Fruit fly (Drosophila melanogaster) whole organism, embryonic: ENCODE data around the gene CG42540.

Experiments used
- Asciz ChIP-seq: fragments of 200-800 bp; sonication (Bioruptor generic); optimal IDR thresholded peaks from 2 replicates; lab custom pipeline; 2017; ENCODE audit warnings: missing biosample characterization, mild to moderate bottlenecking, missing genetic modification characterization, missing genetic modification reagents
- B-H2 ChIP-seq: fragments of 200-800 bp; sonication (Bioruptor generic); optimal IDR thresholded peaks from 2 replicates; lab custom pipeline; 2018; ENCODE audit warnings: missing biosample characterization, mild to moderate bottlenecking, missing genetic modification characterization
- CG10267 ChIP-seq: fragments of 200-800 bp; sonication (Bioruptor generic); optimal IDR thresholded peaks from 2 replicates; lab custom pipeline; 2018; ENCODE audit warnings: missing biosample characterization, mild to moderate bottlenecking, missing genetic modification characterization, moderate library complexity
- CG12744 ChIP-seq: fragments of 200-800 bp; sonication (Bioruptor generic); optimal IDR thresholded peaks from 2 replicates; lab custom pipeline; 2016; ENCODE audit warnings: missing biosample characterization, missing genetic modification characterization
- CG14667 ChIP-seq: fragments of 200-800 bp; sonication (Bioruptor generic); IDR thresholded peaks from 2 replicates; pipeline ENCODE4 v1.3.6; 2022; ENCODE audit warnings: missing biosample characterization, missing genetic modification characterization
- CG14710 ChIP-seq: fragments of 200-800 bp; sonication (Bioruptor generic); optimal IDR thresholded peaks from 3 replicates; lab custom pipeline; 2019; ENCODE audit warnings: missing biosample characterization, mild to moderate bottlenecking, missing genetic modification characterization, moderate library complexity
- CG15011 ChIP-seq: fragments of 200-800 bp; sonication (Bioruptor generic); optimal IDR thresholded peaks from 3 replicates; lab custom pipeline; 2018; ENCODE audit warnings: missing biosample characterization, mild to moderate bottlenecking, missing genetic modification characterization
- CG1647 ChIP-seq: fragments of 200-800 bp; sonication (Bioruptor generic); optimal IDR thresholded peaks from 3 replicates; lab custom pipeline; 2016; ENCODE audit warnings: missing biosample characterization, missing genetic modification characterization
- CG16813 ChIP-seq: fragments of 200-800 bp; sonication (Bioruptor generic); IDR thresholded peaks from 3 replicates; pipeline ENCODE4 v1.3.6; 2022; ENCODE audit warnings: missing biosample characterization, missing genetic modification characterization; ENCODE audit not compliant: partially characterized antibody
- CG17802 ChIP-seq: fragments of 200-800 bp; sonication (Bioruptor generic); optimal IDR thresholded peaks from 2 replicates; lab custom pipeline; 2018; ENCODE audit warnings: missing biosample characterization, mild to moderate bottlenecking, missing genetic modification characterization, moderate library complexity
- CG17829 ChIP-seq: fragments of 200-800 bp; optimal IDR thresholded peaks from 2 replicates; lab custom pipeline; 2019; ENCODE audit warnings: missing biosample characterization, mild to moderate bottlenecking, missing genetic modification characterization, moderate library complexity
- CG18764 ChIP-seq: fragments of 200-800 bp; sonication (Bioruptor generic); optimal IDR thresholded peaks from 3 replicates; lab custom pipeline; 2016; ENCODE audit warnings: missing biosample characterization, missing genetic modification characterization
- CG2120 ChIP-seq: fragments of 200-800 bp; sonication (Bioruptor generic); optimal IDR thresholded peaks from 3 replicates; lab custom pipeline; 2016; ENCODE audit warnings: missing biosample characterization, missing genetic modification characterization
- CG2712 ChIP-seq: fragments of 200-800 bp; optimal IDR thresholded peaks from 3 replicates; lab custom pipeline; 2019; ENCODE audit warnings: missing biosample characterization, mild to moderate bottlenecking, missing genetic modification characterization, moderate library complexity
- CG3407 ChIP-seq: fragments of 200-800 bp; sonication (Bioruptor generic); optimal IDR thresholded peaks from 2 replicates; lab custom pipeline; 2018; ENCODE audit warnings: missing biosample characterization, mild to moderate bottlenecking, missing genetic modification characterization
- CG43689 ChIP-seq: fragments of 200-800 bp; sonication (Bioruptor generic); IDR thresholded peaks from 2 replicates; pipeline ENCODE4 v1.3.6; 2022; ENCODE audit warnings: missing biosample characterization, missing genetic modification characterization
- CG4424 ChIP-seq: fragments of 200-800 bp; sonication (Bioruptor generic); optimal IDR thresholded peaks from 3 replicates; lab custom pipeline; 2016; ENCODE audit warnings: missing biosample characterization, missing genetic modification characterization
- CG6683 ChIP-seq: fragments of 200-800 bp; sonication (Bioruptor generic); optimal IDR thresholded peaks from 2 replicates; lab custom pipeline; 2017; ENCODE audit warnings: missing biosample characterization, mild to moderate bottlenecking, missing genetic modification characterization, missing genetic modification reagents
- CG6689 ChIP-seq: fragments of 200-800 bp; sonication (Bioruptor generic); IDR thresholded peaks from 2 replicates; pipeline ENCODE4 v1.3.6; 2022; ENCODE audit warnings: missing biosample characterization, missing genetic modification characterization
- CG7745 ChIP-seq: fragments of 200-800 bp; sonication (Bioruptor generic); optimal IDR thresholded peaks from 2 replicates; lab custom pipeline; 2018; ENCODE audit warnings: missing biosample characterization, mild to moderate bottlenecking, missing genetic modification characterization, moderate library complexity
- CG7839 ChIP-seq: fragments of 200-800 bp; sonication (Bioruptor generic); optimal IDR thresholded peaks from 3 replicates; lab custom pipeline; 2018; ENCODE audit warnings: missing biosample characterization, mild to moderate bottlenecking, missing genetic modification characterization, moderate library complexity
- CG8765 ChIP-seq: fragments of 200-800 bp; sonication (Bioruptor generic); IDR thresholded peaks from 2 replicates; pipeline ENCODE4 v1.3.6; 2022; ENCODE audit warnings: missing biosample characterization, missing genetic modification characterization
- CG9876 ChIP-seq: fragments of 200-800 bp; sonication (Bioruptor generic); optimal IDR thresholded peaks from 2 replicates; lab custom pipeline; 2016; ENCODE audit warnings: missing biosample characterization, missing genetic modification characterization
- CHES-1-like ChIP-seq: fragments of 200-800 bp; sonication (Bioruptor generic); optimal IDR thresholded peaks from 2 replicates; lab custom pipeline; 2016; ENCODE audit warnings: missing biosample characterization, missing genetic modification characterization
- D19B ChIP-seq: fragments of 200-800 bp; sonication (Bioruptor generic); optimal IDR thresholded peaks from 2 replicates; lab custom pipeline; 2017; ENCODE audit warnings: missing biosample characterization, mild to moderate bottlenecking, missing genetic modification characterization
- Deaf1 ChIP-seq: fragments of 200-800 bp; optimal IDR thresholded peaks from 3 replicates; lab custom pipeline; 2019; ENCODE audit warnings: missing biosample characterization, mild to moderate bottlenecking, missing genetic modification characterization, moderate library complexity
- Med ChIP-seq: fragments of 200-800 bp; sonication (Bioruptor generic); peaks from one replicate; lab custom pipeline; 2016; ENCODE audit warnings: missing biosample characterization, missing genetic modification characterization, mild to moderate bottlenecking, inconsistent platforms, moderate library complexity
- NfI ChIP-seq: fragments of 200-800 bp; sonication (Bioruptor generic); optimal IDR thresholded peaks from 3 replicates; lab custom pipeline; 2018; ENCODE audit warnings: missing biosample characterization, mild to moderate bottlenecking, missing genetic modification characterization, moderate library complexity
- Pdp1 ChIP-seq, 2 experiments: fragments of 200-800 bp; sonication (Bioruptor generic); optimal IDR thresholded peaks; 3 replicates each; lab custom pipeline; 2016; ENCODE audit warnings: missing biosample characterization in 2 of 2, missing genetic modification characterization in 2 of 2, mild to moderate bottlenecking in 1 of 2, moderate library complexity in 1 of 2
- Ptx1 ChIP-seq: fragments of 200-800 bp; sonication (Bioruptor generic); IDR thresholded peaks from 2 replicates; pipeline ENCODE4 v1.3.6; 2022; ENCODE audit warnings: missing biosample characterization, missing genetic modification characterization
- Trl ChIP-seq, 3 experiments: fragments of >200 bp in 2 of 3; fragments of 200-800 bp in 1 of 3; sonication (Bioruptor generic) in 1 of 3; optimal IDR thresholded peaks; 2 replicates in 1 of 3; 3 replicates in 2 of 3; lab custom pipeline; 2016 to 2017; ENCODE audit warnings: missing biosample characterization in 1 of 3, missing genetic modification characterization in 1 of 3
- az2 ChIP-seq: fragments of 200-800 bp; sonication (Bioruptor generic); optimal IDR thresholded peaks from 3 replicates; lab custom pipeline; 2016; ENCODE audit warnings: missing biosample characterization, missing genetic modification characterization
- chn ChIP-seq: fragments of 200-800 bp; sonication (Bioruptor generic); optimal IDR thresholded peaks from 2 replicates; lab custom pipeline; 2016; ENCODE audit warnings: missing biosample characterization, missing genetic modification characterization
- ci ChIP-seq: fragments of 200-800 bp; sonication (Bioruptor generic); IDR thresholded peaks from 3 replicates; pipeline ENCODE4 v1.3.6; 2022; ENCODE audit warnings: missing biosample characterization, missing genetic modification characterization
- en ChIP-seq: fragments of 200-800 bp; sonication (Bioruptor generic); optimal IDR thresholded peaks from 2 replicates; lab custom pipeline; 2016; ENCODE audit warnings: missing biosample characterization, missing genetic modification characterization
- ftz-f1 ChIP-seq: fragments of 200-800 bp; sonication (Bioruptor generic); optimal IDR thresholded peaks from 2 replicates; lab custom pipeline; 2016; ENCODE audit warnings: missing biosample characterization, missing genetic modification characterization
- gsb-n ChIP-seq: fragments of 200-800 bp; sonication (Bioruptor generic); optimal IDR thresholded peaks from 3 replicates; lab custom pipeline; 2018; ENCODE audit warnings: missing biosample characterization, mild to moderate bottlenecking, missing genetic modification characterization
- nom ChIP-seq: fragments of 200-800 bp; sonication (Bioruptor generic); optimal IDR thresholded peaks from 2 replicates; lab custom pipeline; 2017; ENCODE audit warnings: missing biosample characterization, missing genetic modification characterization, mild to moderate bottlenecking, moderate library complexity, missing genetic modification reagents
- otp ChIP-seq: fragments of 200-800 bp; sonication (Bioruptor generic); IDR thresholded peaks from 3 replicates; pipeline ENCODE4, ENCODE4 v1.3.6; 2022; ENCODE audit warnings: missing biosample characterization, missing genetic modification characterization
- pb ChIP-seq: fragments of 200-800 bp; sonication (Bioruptor generic); optimal IDR thresholded peaks from 3 replicates; lab custom pipeline; 2016; ENCODE audit warnings: missing biosample characterization, missing genetic modification characterization
- ranshi ChIP-seq: fragments of 200-800 bp; sonication (Bioruptor generic); IDR thresholded peaks from 2 replicates; pipeline ENCODE4 v1.3.6; 2022; ENCODE audit warnings: missing biosample characterization, missing genetic modification characterization
- shn ChIP-seq: fragments of 200-800 bp; sonication (Bioruptor generic); optimal IDR thresholded peaks from 3 replicates; lab custom pipeline; 2016; ENCODE audit warnings: missing biosample characterization, missing genetic modification characterization
- sim ChIP-seq: fragments of 200-800 bp; sonication (Bioruptor generic); IDR thresholded peaks from 2 replicates; pipeline ENCODE4 v1.3.6; 2022; ENCODE audit warnings: missing biosample characterization, missing genetic modification characterization
- slp2 ChIP-seq: fragments of 200-800 bp; sonication (Bioruptor generic); optimal IDR thresholded peaks from 2 replicates; lab custom pipeline; 2016; ENCODE audit warnings: missing biosample characterization, missing genetic modification characterization
- sr ChIP-seq: fragments of 200-800 bp; sonication (Bioruptor generic); IDR thresholded peaks from 3 replicates; pipeline ENCODE4 v1.3.6; 2022; ENCODE audit warnings: missing biosample characterization, missing genetic modification characterization
- ssp ChIP-seq: fragments of 200-800 bp; sonication (Bioruptor generic); IDR thresholded peaks from 2 replicates; pipeline ENCODE4 v1.3.6; 2022; ENCODE audit warnings: missing biosample characterization, missing genetic modification characterization
- twi ChIP-seq: fragments of 200-800 bp; optimal IDR thresholded peaks from 2 replicates; lab custom pipeline; 2019; ENCODE audit warnings: missing biosample characterization, mild to moderate bottlenecking, missing genetic modification characterization, moderate library complexity
- vvl ChIP-seq: fragments of 200-800 bp; sonication (Bioruptor generic); IDR thresholded peaks from 2 replicates; pipeline ENCODE4 v1.3.6; 2022; ENCODE audit warnings: missing biosample characterization, missing genetic modification characterization
- yki ChIP-seq: fragments of >200 bp; optimal IDR thresholded peaks from 3 replicates; lab custom pipeline; 2018

Gene CG42540

DNA sequence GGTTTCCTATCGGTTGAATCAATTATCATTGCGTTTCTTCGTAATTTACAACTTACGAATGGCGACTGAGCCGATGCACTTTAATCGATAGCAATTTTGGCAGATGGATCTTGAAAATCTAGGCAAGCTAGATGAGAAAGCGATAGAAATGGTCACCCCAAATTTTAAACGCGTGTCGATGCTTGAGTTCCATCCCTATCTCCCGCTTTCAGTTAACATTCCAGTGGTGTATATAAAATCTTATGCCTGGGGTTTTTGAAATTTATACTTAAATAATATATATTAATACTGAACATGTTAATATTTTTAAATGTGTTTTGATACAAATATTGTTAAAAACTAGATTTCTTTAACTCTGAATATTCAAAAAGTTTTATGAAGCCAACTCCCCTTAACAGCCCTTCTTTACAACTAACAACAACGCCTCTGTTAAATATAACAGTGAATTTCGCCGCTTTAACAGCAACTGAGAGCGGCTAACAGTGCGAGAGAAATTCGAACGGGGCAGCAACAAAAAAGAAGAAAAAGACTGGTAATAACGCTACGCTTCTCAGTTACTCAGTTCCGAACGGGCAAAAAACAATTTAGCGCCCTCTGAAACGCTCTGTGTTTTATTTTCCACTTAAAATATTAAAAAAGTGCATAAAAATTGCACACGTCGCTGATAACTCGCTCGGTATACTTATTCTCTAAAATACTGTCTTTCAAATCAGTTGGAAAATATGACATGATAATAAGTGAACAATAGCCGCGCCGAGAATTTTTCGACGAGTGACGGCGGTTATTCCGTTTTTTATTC, 14.1 kb upstream of the CG42540 start, which contains the start of gene CG11357 (continued):
- peak; percentile 80 for TF ChIP-seq CG1647
- peak; percentile 84 for TF ChIP-seq CG12744 (GFP tag; lab: Kevin White, UChicago)
- peak; percentile 93 for TF ChIP-seq D19B
- peak; percentile 99 for TF ChIP-seq gsb-n (tag; lab: Kevin White, UChicago)
- TF ChIP-seq slp2 (GFP tag; lab: Kevin White, UChicago), result peak; percentile 81
- peak; percentile 72 for TF ChIP-seq CG16813
- TF ChIP-seq CG14667 (GFP tag; lab: Robert Waterston, UW), result peak; percentile 98
- TF ChIP-seq ssp (GFP tag; lab: Robert Waterston, UW), result peak; percentile 94
- TF ChIP-seq CG17802 (tag; lab: Kevin White, UChicago), result peak; percentile 77
- TF ChIP-seq CG9876 (GFP tag; lab: Kevin White, UChicago), result peak; percentile 36
- TF ChIP-seq CG8765 (GFP tag; lab: Robert Waterston, UW), result peak; percentile 97
- TF ChIP-seq CG7839, result peak; percentile 99
- TF ChIP-seq CG43689 (GFP tag; lab: Robert Waterston, UW), result peak; percentile 97
- TF ChIP-seq pb (GFP tag; lab: Kevin White, UChicago), result peak; percentile 50
- peak; percentile 88 for TF ChIP-seq CHES-1-like (GFP tag; lab: Kevin White, UChicago)
- TF ChIP-seq Trl (optimal IDR thresholded peaks at IDR 0.05; lab: Kevin White, UChicago), result peak; percentile 84 to 87
- peak; percentile 80 for TF ChIP-seq Trl (GFP tag; optimal IDR thresholded peaks at IDR 0.05; lab: Kevin White, UChicago)
- TF ChIP-seq CG18764, result peak; percentile 92
- TF ChIP-seq ci (GFP tag; lab: Robert Waterston, UW), result peak; percentile 99
- peak; percentile 92 for TF ChIP-seq CG15011 (GFP tag; lab: Kevin White, UChicago)
- TF ChIP-seq shn (GFP tag; lab: Kevin White, UChicago), result peak; percentile 50
- TF ChIP-seq CG4424 (GFP tag; lab: Kevin White, UChicago), result peak; percentile 96
- TF ChIP-seq CG2120 (GFP tag; lab: Kevin White, UChicago), result peak; percentile 97
- peak; percentile 100 for TF ChIP-seq vvl (GFP tag; lab: Robert Waterston, UW)
- TF ChIP-seq B-H2, result peak; percentile 98
- peak; percentile 97 for TF ChIP-seq otp (GFP tag; lab: Robert Waterston, UW)
- TF ChIP-seq yki (lab: Kevin White, UChicago), result peak; percentile 38
- TF ChIP-seq az2 (GFP tag; lab: Kevin White, UChicago), result peak; percentile 97
- TF ChIP-seq NfI (GFP tag; lab: Kevin White, UChicago), result peak; percentile 99
- TF ChIP-seq Med (GFP tag; lab: Kevin White, UChicago), result peak; percentile 96
- TF ChIP-seq CG7745 (tag; lab: Kevin White, UChicago), result peak; percentile 87
- TF ChIP-seq Asciz (GFP tag; lab: Kevin White, UChicago), result peak; percentile 98
- TF ChIP-seq CG3407 (GFP tag; lab: Kevin White, UChicago), result peak; percentile 96
- peak; percentile 99 for TF ChIP-seq sim (GFP tag; lab: Robert Waterston, UW)
- peak; percentile 99 for TF ChIP-seq Ptx1 (GFP tag; lab: Robert Waterston, UW)
- TF ChIP-seq CG10267 (tag; lab: Kevin White, UChicago), result peak; percentile 96
- peak; percentile 47 for TF ChIP-seq en (GFP tag; lab: Kevin White, UChicago)
- TF ChIP-seq CG2712 (tag; lab: Kevin White, UChicago), result peak; percentile 99
- TF ChIP-seq CG17829 (tag; lab: Kevin White, UChicago), result peak; percentile 99
- peak; percentile 96 for TF ChIP-seq CG6683 (GFP tag; lab: Kevin White, UChicago)
- peak; percentile 97 for TF ChIP-seq CG14710
- TF ChIP-seq twi (tag; lab: Kevin White, UChicago), result peak; percentile 97
- peak; percentile 45 for TF ChIP-seq ftz-f1 (GFP tag; lab: Kevin White, UChicago)
- TF ChIP-seq ranshi (GFP tag; lab: Robert Waterston, UW), result peak; percentile 99
- peak; percentile 99 for TF ChIP-seq CG6689 (GFP tag; lab: Robert Waterston, UW)
- peak; percentile 89 for TF ChIP-seq Deaf1 (tag; lab: Kevin White, UChicago)
- peak; percentile 89 for TF ChIP-seq sr
- peak; percentile 98 for TF ChIP-seq nom
- TF ChIP-seq Pdp1 (GFP tag; optimal IDR thresholded peaks at IDR 0.05; lab: Kevin White, UChicago), result peak; percentile 80
- peak; percentile 81 for TF ChIP-seq chn (GFP tag; lab: Kevin White, UChicago)
